Fruit fly (Drosophila melanogaster): ENCODE results near the gene Mulk.

DNA sequence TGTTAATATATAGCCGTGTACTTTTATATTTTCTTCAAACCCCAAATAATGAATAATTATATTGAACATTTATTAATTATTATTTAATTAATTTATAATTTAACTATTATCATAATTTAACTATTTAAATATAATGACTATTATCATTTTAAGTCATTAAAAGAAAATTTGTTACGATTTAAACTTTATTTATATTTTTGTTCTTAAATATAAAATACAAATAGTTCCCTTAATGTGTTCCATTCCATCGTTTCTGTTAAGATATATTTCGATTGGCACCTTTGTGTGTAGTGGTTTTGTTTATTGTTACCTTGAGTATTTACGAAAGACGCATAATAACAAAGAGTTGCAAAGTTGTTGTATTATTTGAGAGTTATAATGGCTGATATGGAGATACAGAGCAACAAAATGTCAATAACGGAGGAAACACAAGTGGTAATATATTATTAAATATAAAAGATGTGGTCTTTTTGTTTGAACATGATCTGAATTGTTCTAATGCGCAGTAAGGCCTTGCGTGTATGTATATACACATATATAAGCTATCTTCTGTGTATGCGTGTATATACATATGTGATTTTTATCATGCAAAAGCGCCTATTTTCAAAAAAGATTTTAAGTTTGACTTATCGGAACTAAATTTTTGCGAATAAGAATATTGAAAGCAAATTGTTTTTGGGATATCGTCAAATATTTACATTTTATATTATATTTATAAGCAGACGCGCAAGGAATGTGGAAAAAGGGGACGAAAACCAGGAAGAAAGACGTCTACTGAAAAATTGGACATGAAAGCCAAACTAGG, 5.8 kb upstream of the Mulk start, which contains the start of gene REPTOR-BP:
- TF ChIP-seq CG8478 (optimal IDR thresholded peaks at IDR 0.05) (no peak), psq (optimal IDR thresholded peaks at IDR 0.05) (no peak)

Data from whole organism.